Worm (Caenorhabditis elegans) whole organism, mixed stage, embryonic: ENCODE results near the gene ztf-8.
A peak's percentile ranks its signal among the peaks of the same experiment; 100 is the strongest.

ENCODE experiments used
- bed-3 ChIP-seq: fragments of 200-800 bp; sonication (Bioruptor generic); optimal IDR thresholded peaks from 3 replicates; lab custom pipeline; 2018; ENCODE audit warnings: mild to moderate bottlenecking, missing genetic modification characterization, moderate library complexity, missing compliant biosample characterization
- ceh-39 ChIP-seq: fragments of 150-350 bp; optimal IDR thresholded peaks from 2 replicates; lab custom pipeline; 2014; ENCODE audit warnings: missing biosample characterization, missing genetic modification characterization
- ceh-43 ChIP-seq: fragments of 200-800 bp; sonication (Bioruptor generic); optimal IDR thresholded peaks from 2 replicates; lab custom pipeline; 2018; ENCODE audit warnings: mild to moderate bottlenecking, missing genetic modification characterization, moderate library complexity, missing compliant biosample characterization
- ceh-83 ChIP-seq: fragments of 200-800 bp; sonication (Bioruptor generic); optimal IDR thresholded peaks from 2 replicates; lab custom pipeline; 2018; ENCODE audit warnings: mild to moderate bottlenecking, missing genetic modification characterization, missing compliant biosample characterization
- ces-1 ChIP-seq: fragments of 150-350 bp; optimal IDR thresholded peaks from 2 replicates; lab custom pipeline; 2014; ENCODE audit warnings: missing biosample characterization, missing genetic modification reagents, missing genetic modification characterization
- cnd-1 ChIP-seq: fragments of 200-800 bp; sonication (Bioruptor generic); optimal IDR thresholded peaks from 2 replicates; lab custom pipeline; 2018; ENCODE audit warnings: mild to moderate bottlenecking, missing genetic modification characterization, missing compliant biosample characterization
- drap-1 ChIP-seq: fragments of 200-800 bp; sonication (Bioruptor generic); optimal IDR thresholded peaks from 3 replicates; lab custom pipeline; 2018; ENCODE audit warnings: mild to moderate bottlenecking, missing genetic modification characterization, missing compliant biosample characterization
- elt-3 ChIP-seq: fragments of 150-350 bp; optimal IDR thresholded peaks from 2 replicates; lab custom pipeline; 2014; ENCODE audit warnings: missing biosample characterization, missing genetic modification characterization
- flh-1 ChIP-seq: fragments of 200-800 bp; sonication (Bioruptor generic); optimal IDR thresholded peaks from 2 replicates; lab custom pipeline; 2018; ENCODE audit warnings: mild to moderate bottlenecking, missing genetic modification characterization, moderate library complexity, missing compliant biosample characterization
- hlh-1 ChIP-seq: fragments of 150-350 bp; optimal IDR thresholded peaks from 2 replicates; lab custom pipeline; 2014; ENCODE audit warnings: missing biosample characterization, missing genetic modification reagents, missing genetic modification characterization
- lin-13 ChIP-seq: fragments of 150-350 bp; optimal IDR thresholded peaks from 2 replicates; lab custom pipeline; 2014; ENCODE audit warnings: missing biosample characterization, missing genetic modification characterization
- lin-32 ChIP-seq: fragments of 200-800 bp; sonication (Bioruptor generic); optimal IDR thresholded peaks from 2 replicates; lab custom pipeline; 2018; ENCODE audit warnings: mild to moderate bottlenecking, missing genetic modification characterization, missing compliant biosample characterization
- lsy-2 ChIP-seq: fragments of 150-350 bp; optimal IDR thresholded peaks from 2 replicates; lab custom pipeline; 2014; ENCODE audit warnings: missing biosample characterization, missing genetic modification characterization
- mab-5 ChIP-seq: fragments of 150-350 bp; optimal IDR thresholded peaks from 2 replicates; lab custom pipeline; 2014; ENCODE audit warnings: missing biosample characterization, missing genetic modification characterization
- nhr-12 ChIP-seq: fragments of 150-350 bp; optimal IDR thresholded peaks from 2 replicates; lab custom pipeline; 2014; ENCODE audit warnings: missing biosample characterization, missing genetic modification characterization
- nhr-2 ChIP-seq: fragments of 150-350 bp; optimal IDR thresholded peaks from 2 replicates; lab custom pipeline; 2014; ENCODE audit warnings: missing biosample characterization, missing genetic modification characterization
- nhr-237 ChIP-seq: fragments of 150-350 bp; optimal IDR thresholded peaks from 2 replicates; lab custom pipeline; 2014; ENCODE audit warnings: missing biosample characterization, missing genetic modification characterization
- nhr-28 ChIP-seq: fragments of 150-350 bp; optimal IDR thresholded peaks from 2 replicates; lab custom pipeline; 2014; ENCODE audit warnings: missing biosample characterization, missing genetic modification characterization
- pha-4 ChIP-seq: fragments of 150-350 bp; optimal IDR thresholded peaks from 2 replicates; lab custom pipeline; 2018; ENCODE audit warnings: missing biosample characterization, missing genetic modification reagents, missing genetic modification characterization
- snpc-4 ChIP-seq: fragments of 150-350 bp; optimal IDR thresholded peaks from 2 replicates; lab custom pipeline; 2014; ENCODE audit warnings: missing biosample characterization, missing genetic modification characterization
- sptf-1 ChIP-seq: sonication (generic microtip); optimal IDR thresholded peaks from 2 replicates; lab custom pipeline; 2017; ENCODE audit warnings: mild to moderate bottlenecking, missing genetic modification characterization, moderate library complexity, missing compliant biosample characterization
- tbx-8 ChIP-seq: fragments of 200-800 bp; sonication (Bioruptor generic); optimal IDR thresholded peaks from 2 replicates; lab custom pipeline; 2018; ENCODE audit warnings: mild to moderate bottlenecking, missing genetic modification characterization, moderate library complexity, missing compliant biosample characterization
- unc-120 ChIP-seq: sonication (generic microtip); optimal IDR thresholded peaks from 2 replicates; lab custom pipeline; 2017; ENCODE audit warnings: missing genetic modification characterization, missing compliant biosample characterization; ENCODE audit not compliant: poor library complexity, severe bottlenecking
- unc-39 ChIP-seq: fragments of 150-350 bp; optimal IDR thresholded peaks from 2 replicates; lab custom pipeline; 2014; ENCODE audit warnings: missing biosample characterization, missing genetic modification characterization
- unc-62 ChIP-seq: fragments of 150-350 bp; optimal IDR thresholded peaks from 2 replicates; lab custom pipeline; 2014; ENCODE audit warnings: missing biosample characterization, missing genetic modification reagents, missing genetic modification characterization
- zip-8 ChIP-seq: fragments of 150-350 bp; optimal IDR thresholded peaks from 2 replicates; lab custom pipeline; 2014; ENCODE audit warnings: missing biosample characterization, missing genetic modification characterization
- ztf-11 ChIP-seq: fragments of 150-350 bp; optimal IDR thresholded peaks from 2 replicates; lab custom pipeline; 2014; ENCODE audit warnings: missing biosample characterization, missing genetic modification characterization

Gene ztf-8

ce11 chrIII:5241854-5242253, 31.4 kb downstream of the ztf-8 start:
- TF ChIP-seq lin-13 (tag; lab: Kevin White, UChicago) (no peak), pha-4 (tag; lab: Kevin White, UChicago) (no peak), ceh-39 (tag; lab: Kevin White, UChicago) (no peak), bed-3 (GFP tag; lab: Kevin White, UChicago) (no peak), snpc-4 (tag; lab: Kevin White, UChicago) (no peak)

ce11 chrIII:5236104-5236503, 37.2 kb downstream of the ztf-8 start, which contains the start of gene prx-10:
TSS of gene prx-10 (plus strand) at chrIII:5236404.
- no peak for TF ChIP-seq unc-39
- no peak for TF ChIP-seq lsy-2 (tag; lab: Kevin White, UChicago)
- TF ChIP-seq tbx-8 (GFP tag; lab: Kevin White, UChicago) = no peak
- TF ChIP-seq ztf-11 (tag; lab: Kevin White, UChicago) = no peak
- no peak for TF ChIP-seq drap-1 (GFP tag; lab: Kevin White, UChicago)
- TF ChIP-seq unc-120 (tag; lab: Kevin White, UChicago) = no peak
- no peak for TF ChIP-seq nhr-12 (tag; lab: Kevin White, UChicago)

ce11 chrIII:5234312-5234711, 39.0 kb downstream of the ztf-8 start, which contains the start of gene mrps-26:
TSS of gene mrps-26 (plus strand) at chrIII:5234612.
- TF ChIP-seq nhr-28 (tag; lab: Kevin White, UChicago) (no peak), lin-32 (GFP tag; lab: Kevin White, UChicago) (no peak)

ce11 chrIII:5233140-5233539, 40.1 kb downstream of the ztf-8 start:
- TF ChIP-seq nhr-2 (no peak), bed-3 (GFP tag; lab: Kevin White, UChicago) (no peak), pha-4 (tag; lab: Kevin White, UChicago) (peak; percentile 35), ceh-43 (no peak), ztf-11 (tag; lab: Kevin White, UChicago) (no peak)
- TF ChIP-seq, all 35 proteins: peak for 1

ce11 chrIII:5230415-5230814, 42.9 kb downstream of the ztf-8 start, which contains the start of gene prmt-5:
TSS of gene prmt-5 (plus strand) at chrIII:5230555.
- TF ChIP-seq lin-32 (GFP tag; lab: Kevin White, UChicago) = no peak
- no peak for TF ChIP-seq drap-1 (GFP tag; lab: Kevin White, UChicago)
- no peak for TF ChIP-seq hlh-1
- TF ChIP-seq ceh-39 (tag; lab: Kevin White, UChicago) = no peak
- no peak for TF ChIP-seq lsy-2 (tag; lab: Kevin White, UChicago)
- TF ChIP-seq pha-4 (tag; lab: Kevin White, UChicago) = no peak
- TF ChIP-seq elt-3 (tag; lab: Kevin White, UChicago) = no peak
- no peak for TF ChIP-seq ztf-11 (tag; lab: Kevin White, UChicago)
- TF ChIP-seq mab-5 (tag; lab: Kevin White, UChicago) = no peak
- TF ChIP-seq ces-1 (GFP tag; lab: Kevin White, UChicago) = no peak
- TF ChIP-seq cnd-1 (tag; lab: Kevin White, UChicago) = no peak
- no peak for TF ChIP-seq zip-8 (tag; lab: Kevin White, UChicago)

ce11 chrIII:5229511-5230250, 43.6 kb downstream of the ztf-8 start:
- no peak for TF ChIP-seq flh-1 (GFP tag; lab: Kevin White, UChicago)
- no peak for TF ChIP-seq nhr-237
- TF ChIP-seq nhr-28 (tag; lab: Kevin White, UChicago) = no peak
- TF ChIP-seq snpc-4 (tag; lab: Kevin White, UChicago) = no peak
- TF ChIP-seq sptf-1 (tag; lab: Kevin White, UChicago) = no peak
- no peak for TF ChIP-seq unc-62 (GFP tag; lab: Kevin White, UChicago)
- no peak for TF ChIP-seq ztf-11 (tag; lab: Kevin White, UChicago)
- TF ChIP-seq unc-39 = no peak
- no peak for TF ChIP-seq ceh-83 (GFP tag; lab: Kevin White, UChicago)
- TF ChIP-seq tbx-8 (GFP tag; lab: Kevin White, UChicago) = no peak
- TF ChIP-seq hlh-1 = no peak
